Fruit fly (Drosophila melanogaster) whole organism, embryonic: ENCODE measurements around the gene Inx5.

Source experiments
- Awh ChIP-seq: fragments of 200-800 bp; sonication (Bioruptor generic); IDR thresholded peaks from 2 replicates; pipeline ENCODE4, ENCODE4 v1.3.6; 2022; ENCODE audit warnings: missing biosample characterization, missing genetic modification characterization
- Bdp1 ChIP-seq: fragments of 200-800 bp; sonication (Bioruptor generic); optimal IDR thresholded peaks from 3 replicates; lab custom pipeline; 2016; ENCODE audit warnings: missing biosample characterization, missing genetic modification characterization
- BtbVII ChIP-seq: fragments of 200-800 bp; sonication (Bioruptor generic); optimal IDR thresholded peaks from 3 replicates; lab custom pipeline; 2017; ENCODE audit warnings: missing biosample characterization, mild to moderate bottlenecking, missing genetic modification characterization
- Bteb2 ChIP-seq: fragments of 200-800 bp; sonication (Bioruptor generic); optimal IDR thresholded peaks from 2 replicates; lab custom pipeline; 2016; ENCODE audit warnings: missing biosample characterization, missing genetic modification characterization
- CG10267 ChIP-seq: fragments of 200-800 bp; sonication (Bioruptor generic); optimal IDR thresholded peaks from 2 replicates; lab custom pipeline; 2018; ENCODE audit warnings: missing biosample characterization, mild to moderate bottlenecking, missing genetic modification characterization, moderate library complexity
- CG10366 ChIP-seq: fragments of 200-800 bp; sonication (Bioruptor generic); IDR thresholded peaks from 2 replicates; pipeline ENCODE4 v1.3.6; 2022; ENCODE audit warnings: missing biosample characterization, missing genetic modification characterization
- CG11398 ChIP-seq: fragments of 200-800 bp; sonication (Bioruptor generic); optimal IDR thresholded peaks from 2 replicates; lab custom pipeline; 2016; ENCODE audit warnings: missing biosample characterization, missing genetic modification characterization
- CG11560 ChIP-seq: fragments of 200-800 bp; sonication (Bioruptor generic); IDR thresholded peaks from 3 replicates; pipeline ENCODE4 v1.3.6; 2022; ENCODE audit warnings: missing biosample characterization, missing genetic modification characterization
- CG12744 ChIP-seq: fragments of 200-800 bp; sonication (Bioruptor generic); optimal IDR thresholded peaks from 2 replicates; lab custom pipeline; 2016; ENCODE audit warnings: missing biosample characterization, missing genetic modification characterization
- CG13287 ChIP-seq: fragments of 200-800 bp; sonication (Bioruptor generic); IDR thresholded peaks from 2 replicates; pipeline ENCODE4 v1.3.6; 2022; ENCODE audit warnings: missing biosample characterization, missing genetic modification characterization; ENCODE audit not compliant: partially characterized antibody
- CG17359 ChIP-seq: fragments of 200-800 bp; sonication (Bioruptor generic); optimal IDR thresholded peaks from 3 replicates; lab custom pipeline; 2018; ENCODE audit warnings: missing biosample characterization, mild to moderate bottlenecking, missing genetic modification characterization, moderate library complexity
- CG2116 ChIP-seq: fragments of 200-800 bp; sonication (Bioruptor generic); optimal IDR thresholded peaks from 3 replicates; lab custom pipeline; 2018; ENCODE audit warnings: missing biosample characterization, mild to moderate bottlenecking, missing genetic modification characterization
- CG2712 ChIP-seq: fragments of 200-800 bp; optimal IDR thresholded peaks from 3 replicates; lab custom pipeline; 2019; ENCODE audit warnings: missing biosample characterization, mild to moderate bottlenecking, missing genetic modification characterization, moderate library complexity
- CG33557 ChIP-seq: fragments of 200-800 bp; sonication (Bioruptor generic); optimal IDR thresholded peaks from 2 replicates; lab custom pipeline; 2019; ENCODE audit warnings: missing biosample characterization, mild to moderate bottlenecking, missing genetic modification characterization, moderate library complexity
- CG4360 ChIP-seq: fragments of 200-800 bp; sonication (Bioruptor generic); IDR thresholded peaks from 2 replicates; pipeline ENCODE4 v1.3.6; 2022; ENCODE audit warnings: missing biosample characterization, missing genetic modification characterization
- CG4707 ChIP-seq: fragments of 200-800 bp; sonication (Bioruptor generic); optimal IDR thresholded peaks from 2 replicates; lab custom pipeline; 2018; ENCODE audit warnings: missing biosample characterization, mild to moderate bottlenecking, missing genetic modification characterization, moderate library complexity
- CG4820 ChIP-seq: fragments of 200-800 bp; sonication (Bioruptor generic); optimal IDR thresholded peaks from 3 replicates; lab custom pipeline; 2016; ENCODE audit warnings: missing biosample characterization, missing genetic modification characterization
- CG6254 ChIP-seq: fragments of 200-800 bp; sonication (Bioruptor generic); optimal IDR thresholded peaks from 3 replicates; lab custom pipeline; 2017; ENCODE audit warnings: mild to moderate bottlenecking, missing biosample characterization, missing genetic modification reagents, missing genetic modification characterization
- CG7839 ChIP-seq: fragments of 200-800 bp; sonication (Bioruptor generic); optimal IDR thresholded peaks from 3 replicates; lab custom pipeline; 2018; ENCODE audit warnings: missing biosample characterization, mild to moderate bottlenecking, missing genetic modification characterization, moderate library complexity
- CG8281 ChIP-seq: fragments of 200-800 bp; sonication (Bioruptor generic); optimal IDR thresholded peaks from 2 replicates; lab custom pipeline; 2018; ENCODE audit warnings: missing biosample characterization, mild to moderate bottlenecking, missing genetic modification characterization, moderate library complexity
- CG8478 ChIP-seq: fragments of >200 bp; optimal IDR thresholded peaks from 2 replicates; lab custom pipeline; 2018
- CG9797 ChIP-seq: fragments of 200-800 bp; sonication (Bioruptor generic); optimal IDR thresholded peaks from 3 replicates; lab custom pipeline; 2018; ENCODE audit warnings: missing biosample characterization, mild to moderate bottlenecking, missing genetic modification characterization
- CG9932 ChIP-seq: fragments of 200-800 bp; sonication (Bioruptor generic); IDR thresholded peaks from 2 replicates; pipeline ENCODE4 v1.3.6; 2022; ENCODE audit warnings: missing biosample characterization, missing genetic modification characterization
- Dfd ChIP-seq, 2 experiments: fragments of >200 bp; optimal IDR thresholded peaks; 2 replicates each; lab custom pipeline; 2017; ENCODE audit warnings: missing biosample characterization in 2 of 2, missing genetic modification characterization in 2 of 2
- Dll ChIP-seq: fragments of 200-800 bp; sonication (Bioruptor generic); IDR thresholded peaks from 4 replicates; pipeline ENCODE4 v1.3.6; 2022; ENCODE audit warnings: missing biosample characterization, missing genetic modification characterization; ENCODE audit not compliant: partially characterized antibody
- Dp ChIP-seq: fragments of 200-800 bp; sonication (Bioruptor generic); optimal IDR thresholded peaks from 2 replicates; lab custom pipeline; 2018; ENCODE audit warnings: missing biosample characterization, mild to moderate bottlenecking, missing genetic modification characterization, moderate library complexity
- E2f2 ChIP-seq: fragments of 200-800 bp; sonication (Bioruptor generic); IDR thresholded peaks from 2 replicates; pipeline ENCODE4 v1.3.6; 2022; ENCODE audit warnings: missing biosample characterization, missing genetic modification characterization
- Elba2 ChIP-seq: fragments of 200-800 bp; sonication (Bioruptor generic); optimal IDR thresholded peaks from 3 replicates; lab custom pipeline; 2016; ENCODE audit warnings: missing biosample characterization, missing genetic modification characterization
- HmgD ChIP-seq: fragments of 200-800 bp; sonication (Bioruptor generic); optimal IDR thresholded peaks from 3 replicates; lab custom pipeline; 2016; ENCODE audit warnings: missing biosample characterization, missing genetic modification characterization
- MTF-1 ChIP-seq: fragments of 200-800 bp; sonication (Bioruptor generic); optimal IDR thresholded peaks from 2 replicates; lab custom pipeline; 2018; ENCODE audit warnings: missing biosample characterization, mild to moderate bottlenecking, missing genetic modification characterization, borderline replicate concordance
- Nf-YB ChIP-seq: fragments of 200-800 bp; sonication (Bioruptor generic); optimal IDR thresholded peaks from 3 replicates; lab custom pipeline; 2019; ENCODE audit warnings: missing biosample characterization, mild to moderate bottlenecking, missing genetic modification characterization, moderate library complexity
- Rx ChIP-seq: fragments of 200-800 bp; sonication (Bioruptor generic); IDR thresholded peaks from 2 replicates; pipeline ENCODE4 v1.3.6; 2022; ENCODE audit warnings: missing biosample characterization, missing genetic modification characterization
- Side ChIP-seq: fragments of 200-800 bp; sonication (Bioruptor generic); optimal IDR thresholded peaks from 2 replicates; lab custom pipeline; 2016; ENCODE audit warnings: missing biosample characterization, missing genetic modification characterization
- Sry-δ ChIP-seq: fragments of 200-800 bp; sonication (Bioruptor generic); optimal IDR thresholded peaks from 2 replicates; lab custom pipeline; 2016; ENCODE audit warnings: missing biosample characterization, missing genetic modification characterization
- Ssrp ChIP-seq: fragments of 200-800 bp; sonication (Bioruptor generic); optimal IDR thresholded peaks from 2 replicates; lab custom pipeline; 2018; ENCODE audit warnings: missing biosample characterization, mild to moderate bottlenecking, missing genetic modification characterization, moderate library complexity
- Trl ChIP-seq, 3 experiments: fragments of >200 bp in 2 of 3; fragments of 200-800 bp in 1 of 3; sonication (Bioruptor generic) in 1 of 3; optimal IDR thresholded peaks; 2 replicates in 1 of 3; 3 replicates in 2 of 3; lab custom pipeline; 2016 to 2017; ENCODE audit warnings: missing biosample characterization in 1 of 3, missing genetic modification characterization in 1 of 3
- Xrp1 ChIP-seq: fragments of 200-800 bp; sonication (Bioruptor generic); IDR thresholded peaks from 2 replicates; pipeline ENCODE4 v1.3.6; 2022; ENCODE audit warnings: missing biosample characterization, missing genetic modification characterization
- ato ChIP-seq: fragments of 200-800 bp; sonication (Bioruptor generic); IDR thresholded peaks from 2 replicates; pipeline ENCODE4 v1.3.6; 2022; ENCODE audit warnings: missing biosample characterization, missing genetic modification characterization; ENCODE audit not compliant: partially characterized antibody
- chif ChIP-seq, 2 experiments: fragments of 200-800 bp; sonication (Bioruptor generic); optimal IDR thresholded peaks; 3 replicates each; lab custom pipeline; 2016; ENCODE audit warnings: missing biosample characterization in 2 of 2, missing genetic modification characterization in 2 of 2
- crol ChIP-seq: fragments of 200-800 bp; sonication (Bioruptor generic); IDR thresholded peaks from 2 replicates; pipeline ENCODE4 v1.3.6; 2022; ENCODE audit warnings: missing biosample characterization, missing genetic modification characterization
- ems ChIP-seq: fragments of 200-800 bp; sonication (Bioruptor generic); optimal IDR thresholded peaks from 3 replicates; lab custom pipeline; 2016; ENCODE audit warnings: missing biosample characterization, missing genetic modification characterization
- exex ChIP-seq: fragments of 200-800 bp; sonication (Bioruptor generic); optimal IDR thresholded peaks from 4 replicates; lab custom pipeline; 2018; ENCODE audit warnings: missing biosample characterization, mild to moderate bottlenecking, missing genetic modification characterization, moderate library complexity
- jing ChIP-seq: fragments of 200-800 bp; sonication (Bioruptor generic); optimal IDR thresholded peaks from 2 replicates; lab custom pipeline; 2018; ENCODE audit warnings: missing biosample characterization, mild to moderate bottlenecking, missing genetic modification characterization
- lbe ChIP-seq: fragments of 200-800 bp; sonication (Bioruptor generic); optimal IDR thresholded peaks from 2 replicates; lab custom pipeline; 2016; ENCODE audit warnings: missing biosample characterization, mild to moderate bottlenecking, missing genetic modification characterization
- lmd ChIP-seq: fragments of 200-800 bp; sonication (Bioruptor generic); IDR thresholded peaks from 2 replicates; pipeline ENCODE4 v1.3.6; 2022; ENCODE audit warnings: missing biosample characterization, missing genetic modification characterization
- lov ChIP-seq, 2 experiments: fragments of 200-800 bp in 1 of 2; fragments of >200 bp in 1 of 2; sonication (Bioruptor generic) in 1 of 2; IDR thresholded peaks in 1 of 2; optimal IDR thresholded peaks in 1 of 2; 2 replicates in 1 of 2; 3 replicates in 1 of 2; pipeline versions ENCODE4 v1.3.6 to Lab custom; 2017 to 2022; ENCODE audit warnings: missing biosample characterization in 1 of 2, missing genetic modification characterization in 1 of 2
- otp ChIP-seq: fragments of 200-800 bp; sonication (Bioruptor generic); IDR thresholded peaks from 3 replicates; pipeline ENCODE4, ENCODE4 v1.3.6; 2022; ENCODE audit warnings: missing biosample characterization, missing genetic modification characterization
- rib ChIP-seq: fragments of 200-800 bp; sonication (Bioruptor generic); IDR thresholded peaks from 2 replicates; pipeline ENCODE4 v1.3.6; 2022; ENCODE audit warnings: missing biosample characterization, missing genetic modification characterization
- tap ChIP-seq: fragments of 200-800 bp; optimal IDR thresholded peaks from 3 replicates; lab custom pipeline; 2019; ENCODE audit warnings: missing biosample characterization, mild to moderate bottlenecking, missing genetic modification characterization, moderate library complexity
- tgo ChIP-seq: fragments of 200-800 bp; sonication (Bioruptor generic); IDR thresholded peaks from 3 replicates; pipeline ENCODE4 v1.3.6; 2022; ENCODE audit warnings: missing biosample characterization, missing genetic modification characterization
- zfh2 ChIP-seq: fragments of 200-800 bp; sonication (Bioruptor generic); optimal IDR thresholded peaks from 2 replicates; lab custom pipeline; 2016; ENCODE audit warnings: missing biosample characterization, missing genetic modification characterization

The Inx5 gene

dm6 chrX:19164726-19165125 is 6.0 kb downstream of the Inx5 start (continued):
- no peak for TF ChIP-seq CG9797 (GFP tag; lab: Kevin White, UChicago)
- TF ChIP-seq Rx (GFP tag; lab: Robert Waterston, UW) = no peak
- TF ChIP-seq tap (tag; lab: Kevin White, UChicago) = no peak
- TF ChIP-seq Nf-YB (GFP tag; lab: Kevin White, UChicago) = no peak
- no peak for TF ChIP-seq otp (GFP tag; lab: Robert Waterston, UW)
- peak; percentile 30 to 37 for TF ChIP-seq chif (GFP tag; optimal IDR thresholded peaks at IDR 0.05; lab: Kevin White, UChicago)
- TF ChIP-seq Awh (GFP tag; lab: Robert Waterston, UW) = no peak
- TF ChIP-seq crol (GFP tag; lab: Robert Waterston, UW) = no peak
- TF ChIP-seq E2f2 (GFP tag; lab: Robert Waterston, UW) = no peak
- no peak for TF ChIP-seq Side (GFP tag; lab: Kevin White, UChicago)
- no peak for TF ChIP-seq BtbVII (GFP tag; lab: Kevin White, UChicago)
- no peak for TF ChIP-seq Dfd (GFP tag; optimal IDR thresholded peaks at IDR 0.05; lab: Kevin White, UChicago)
- TF ChIP-seq CG11560 (tag; lab: Robert Waterston, UW) = no peak
- no peak for TF ChIP-seq HmgD (GFP tag; lab: Kevin White, UChicago)
- TF ChIP-seq lov (optimal IDR thresholded peaks at IDR 0.05; lab: Kevin White, UChicago) = no peak
- no peak for TF ChIP-seq lov (GFP tag; IDR thresholded peaks at IDR 0.05; lab: Robert Waterston, UW)
- TF ChIP-seq jing (GFP tag; lab: Kevin White, UChicago) = no peak
- TF ChIP-seq CG9932 (GFP tag; lab: Robert Waterston, UW) = no peak
- no peak for TF ChIP-seq Dll
- TF ChIP-seq CG6254 (GFP tag; lab: Kevin White, UChicago) = no peak
- TF ChIP-seq CG4360 (GFP tag; lab: Robert Waterston, UW) = no peak
- TF ChIP-seq Ssrp (tag; lab: Kevin White, UChicago) = no peak
- TF ChIP-seq CG33557 (GFP tag; lab: Kevin White, UChicago) = no peak
- TF ChIP-seq zfh2 (GFP tag; lab: Kevin White, UChicago) = peak; percentile 6
- no peak for TF ChIP-seq Bteb2 (GFP tag; lab: Kevin White, UChicago)
- TF ChIP-seq MTF-1 (GFP tag; lab: Kevin White, UChicago) = no peak
- TF ChIP-seq CG4820 (GFP tag; lab: Kevin White, UChicago) = no peak
- no peak for TF ChIP-seq CG12744 (GFP tag; lab: Kevin White, UChicago)
- TF ChIP-seq rib (GFP tag; lab: Robert Waterston, UW) = no peak
- peak; percentile 7; the same call in 1 of the 2 replicates for TF ChIP-seq CG10366 (GFP tag; lab: Robert Waterston, UW)
- no peak for TF ChIP-seq tgo
- no peak for TF ChIP-seq CG11398
- TF ChIP-seq Xrp1 (GFP tag; lab: Robert Waterston, UW) = 0 out of 2 replicates have a peak, but pooled peaks have one; percentile 10
- TF ChIP-seq CG2116 = no peak
- peak; percentile 5 for TF ChIP-seq ems (GFP tag; lab: Kevin White, UChicago)
- no peak for TF ChIP-seq CG13287 (GFP tag; lab: Robert Waterston, UW)
- no peak for TF ChIP-seq CG2712 (tag; lab: Kevin White, UChicago)
- no peak for TF ChIP-seq Elba2
- no peak for TF ChIP-seq ato (GFP tag; lab: Robert Waterston, UW)
- TF ChIP-seq lbe (GFP tag; lab: Kevin White, UChicago) = peak; percentile 36
- no peak for TF ChIP-seq exex (tag; lab: Kevin White, UChicago)
- TF ChIP-seq CG17359 (tag; lab: Kevin White, UChicago) = peak; percentile 43
- TF ChIP-seq CG4707 (GFP tag; lab: Kevin White, UChicago) = no peak
- TF ChIP-seq CG8478 (lab: Kevin White, UChicago) = no peak
- no peak for TF ChIP-seq CG8281 (tag; lab: Kevin White, UChicago)
- TF ChIP-seq Sry-δ (GFP tag; lab: Kevin White, UChicago) = no peak
- peak; percentile 29 for TF ChIP-seq CG7839 (tag; lab: Kevin White, UChicago)
- TF ChIP-seq CG10267 (tag; lab: Kevin White, UChicago) = no peak
- no peak for TF ChIP-seq Trl (optimal IDR thresholded peaks at IDR 0.05; lab: Kevin White, UChicago)
- peak; percentile 17 for TF ChIP-seq Trl (GFP tag; optimal IDR thresholded peaks at IDR 0.05; lab: Kevin White, UChicago)
- 0 out of 2 replicates have a peak, but pooled peaks have one; percentile 37 for TF ChIP-seq lmd
- TF ChIP-seq Bdp1 (GFP tag; lab: Kevin White, UChicago) = no peak
- TF ChIP-seq Dp (GFP tag; lab: Kevin White, UChicago) = no peak
